Worm (Caenorhabditis elegans) whole organism, late embryonic: ENCODE data around the gene lars-1.

ENCODE experiments used
- K09A11.1 ChIP-seq: sonication (generic microtip); optimal IDR thresholded peaks from 2 replicates; lab custom pipeline; 2017; ENCODE audit warnings: antibody characterized with exemption, mild to moderate bottlenecking, missing genetic modification characterization, missing compliant biosample characterization; ENCODE audit not compliant: insufficient read depth
- T23F11.4 ChIP-seq: fragments of 200-800 bp; sonication (Bioruptor generic); optimal IDR thresholded peaks from 2 replicates; lab custom pipeline; 2018; ENCODE audit warnings: mild to moderate bottlenecking, missing genetic modification characterization, missing compliant biosample characterization
- Y22D7AL.16 ChIP-seq: sonication (generic microtip); optimal IDR thresholded peaks from 2 replicates; lab custom pipeline; 2016; ENCODE audit warnings: missing genetic modification characterization, missing compliant biosample characterization
- ama-1 ChIP-seq: fragments of 150-350 bp; optimal IDR thresholded peaks from 2 replicates; lab custom pipeline; 2014
- ceh-19 ChIP-seq: fragments of 200-800 bp; sonication (Bioruptor generic); optimal IDR thresholded peaks from 2 replicates; lab custom pipeline; 2018; ENCODE audit warnings: mild to moderate bottlenecking, missing genetic modification characterization, missing compliant biosample characterization
- ceh-2 ChIP-seq: sonication (generic microtip); optimal IDR thresholded peaks from 2 replicates; lab custom pipeline; 2016; ENCODE audit warnings: missing genotype, missing genetic modification characterization, missing compliant biosample characterization
- ceh-22 ChIP-seq: sonication (generic microtip); optimal IDR thresholded peaks from 2 replicates; lab custom pipeline; 2017; ENCODE audit warnings: missing biosample characterization, missing genetic modification characterization
- ceh-24 ChIP-seq: sonication (generic microtip); optimal IDR thresholded peaks from 2 replicates; lab custom pipeline; 2016; ENCODE audit warnings: mild to moderate bottlenecking, missing genetic modification characterization, missing compliant biosample characterization
- ceh-30 ChIP-seq: fragments of 150-350 bp; optimal IDR thresholded peaks from 2 replicates; lab custom pipeline; 2014; ENCODE audit warnings: missing biosample characterization, missing genetic modification characterization
- ceh-31 ChIP-seq: sonication (generic microtip); optimal IDR thresholded peaks from 2 replicates; lab custom pipeline; 2016; ENCODE audit warnings: missing genetic modification characterization, missing compliant biosample characterization
- ceh-45 ChIP-seq: fragments of 200-800 bp; sonication (Bioruptor generic); IDR thresholded peaks from 2 replicates; pipeline ENCODE4 v1.3.6; 2022; ENCODE audit warnings: missing genetic modification reagents, missing genetic modification characterization, missing compliant biosample characterization
- ceh-6 ChIP-seq: fragments of 200-800 bp; sonication (Bioruptor generic); optimal IDR thresholded peaks from 2 replicates; lab custom pipeline; 2018; ENCODE audit warnings: mild to moderate bottlenecking, missing genetic modification characterization, missing compliant biosample characterization
- che-1 ChIP-seq: sonication (generic microtip); optimal IDR thresholded peaks from 2 replicates; lab custom pipeline; 2016; ENCODE audit warnings: mild to moderate bottlenecking, missing genetic modification characterization, missing compliant biosample characterization
- dmd-4 ChIP-seq: sonication (generic microtip); optimal IDR thresholded peaks from 2 replicates; lab custom pipeline; 2016; ENCODE audit warnings: borderline replicate concordance, missing genetic modification characterization, missing compliant biosample characterization
- elt-4 ChIP-seq: sonication (generic microtip); optimal IDR thresholded peaks from 2 replicates; lab custom pipeline; 2016; ENCODE audit warnings: missing genetic modification characterization, missing compliant biosample characterization
- ets-4 ChIP-seq: sonication (generic microtip); optimal IDR thresholded peaks from 2 replicates; lab custom pipeline; 2016; ENCODE audit warnings: missing genetic modification characterization, missing compliant biosample characterization
- eyg-1 ChIP-seq: sonication (generic microtip); optimal IDR thresholded peaks from 2 replicates; lab custom pipeline; 2016; ENCODE audit warnings: missing genotype, missing genetic modification characterization, missing compliant biosample characterization
- fkh-6 ChIP-seq: sonication (generic microtip); optimal IDR thresholded peaks from 2 replicates; lab custom pipeline; 2016; ENCODE audit warnings: missing genetic modification characterization, missing compliant biosample characterization
- gmeb-2 ChIP-seq: sonication (generic microtip); optimal IDR thresholded peaks from 2 replicates; lab custom pipeline; 2016; ENCODE audit warnings: missing genetic modification characterization, inconsistent platforms, missing compliant biosample characterization
- hlh-13 ChIP-seq: fragments of 200-800 bp; sonication (Bioruptor generic); optimal IDR thresholded peaks from 2 replicates; lab custom pipeline; 2018; ENCODE audit warnings: mild to moderate bottlenecking, missing genetic modification characterization, missing compliant biosample characterization
- hlh-15 ChIP-seq: sonication (generic microtip); optimal IDR thresholded peaks from 2 replicates; lab custom pipeline; 2016; ENCODE audit warnings: missing genetic modification characterization, missing compliant biosample characterization
- lin-11 ChIP-seq: fragments of 200-800 bp; sonication (Bioruptor generic); optimal IDR thresholded peaks from 2 replicates; lab custom pipeline; 2018; ENCODE audit warnings: mild to moderate bottlenecking, missing genetic modification characterization, missing compliant biosample characterization
- npax-4 ChIP-seq: sonication (generic microtip); optimal IDR thresholded peaks from 2 replicates; lab custom pipeline; 2016; ENCODE audit warnings: missing genetic modification characterization, missing compliant biosample characterization
- pax-1 ChIP-seq: fragments of 150-350 bp; optimal IDR thresholded peaks from 2 replicates; lab custom pipeline; 2014; ENCODE audit warnings: missing biosample characterization, missing genetic modification characterization
- pha-4 ChIP-seq: fragments of 150-350 bp; optimal IDR thresholded peaks from 2 replicates; lab custom pipeline; 2018; ENCODE audit warnings: missing biosample characterization, missing genetic modification reagents, missing genetic modification characterization
- pqm-1 ChIP-seq: sonication (generic microtip); optimal IDR thresholded peaks from 2 replicates; lab custom pipeline; 2016; ENCODE audit warnings: missing genetic modification characterization, missing compliant biosample characterization
- pros-1 ChIP-seq: fragments of 150-350 bp; optimal IDR thresholded peaks from 2 replicates; lab custom pipeline; 2014; ENCODE audit warnings: missing biosample characterization, missing genetic modification reagents, missing genetic modification characterization
- ref-2 ChIP-seq: sonication (generic microtip); optimal IDR thresholded peaks from 2 replicates; lab custom pipeline; 2016; ENCODE audit warnings: missing genetic modification characterization, missing compliant biosample characterization
- rnt-1 ChIP-seq: sonication (generic microtip); optimal IDR thresholded peaks from 2 replicates; lab custom pipeline; 2016; ENCODE audit warnings: missing genetic modification characterization, missing compliant biosample characterization
- tbx-2 ChIP-seq: sonication (generic microtip); optimal IDR thresholded peaks from 2 replicates; lab custom pipeline; 2016; ENCODE audit warnings: missing genetic modification characterization, missing compliant biosample characterization
- ttx-3 ChIP-seq: sonication (generic microtip); optimal IDR thresholded peaks from 2 replicates; lab custom pipeline; 2016; ENCODE audit warnings: missing genetic modification reagents, missing genetic modification characterization, missing compliant biosample characterization
- unc-3 ChIP-seq, 2 experiments: fragments of 200-800 bp in 1 of 2; sonication (Bioruptor generic) in 1 of 2; sonication (generic microtip) in 1 of 2; conservative IDR thresholded peaks in 1 of 2; optimal IDR thresholded peaks in 1 of 2; 2 replicates each; pipeline versions ENCODE4 v1.3.6 to Lab custom; 2016 to 2022; ENCODE audit warnings: missing compliant biosample characterization in 2 of 2, missing genetic modification characterization in 2 of 2, missing genetic modification reagents in 1 of 2
- unc-42 ChIP-seq: sonication (generic microtip); optimal IDR thresholded peaks from 2 replicates; lab custom pipeline; 2016; ENCODE audit warnings: missing genotype, missing genetic modification characterization, missing compliant biosample characterization
- unc-55 ChIP-seq: sonication (generic microtip); optimal IDR thresholded peaks from 2 replicates; lab custom pipeline; 2017; ENCODE audit warnings: missing biosample characterization, missing genetic modification reagents, missing genetic modification characterization
- zip-5 ChIP-seq: sonication (generic microtip); optimal IDR thresholded peaks from 2 replicates; lab custom pipeline; 2016; ENCODE audit warnings: missing genetic modification characterization, missing compliant biosample characterization

The lars-1 gene

DNA sequence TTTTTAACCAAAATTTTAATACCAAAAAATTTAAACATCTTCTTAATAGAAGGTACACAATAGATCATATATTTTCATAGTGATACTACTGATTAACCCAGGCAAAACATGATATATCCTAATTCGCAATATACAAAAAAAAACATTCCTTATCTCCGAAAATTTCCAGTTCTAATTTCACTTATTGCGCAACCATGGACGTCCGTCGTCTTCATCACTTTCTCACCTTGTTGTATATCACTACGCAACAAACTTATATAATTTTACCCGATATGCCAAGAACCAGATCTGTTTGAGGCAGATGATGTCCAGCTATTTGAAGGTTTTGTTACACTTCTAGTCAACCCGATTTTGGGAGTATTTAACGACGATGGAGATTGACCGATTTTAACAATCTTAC lies 1.2 kb upstream of the lars-1 start, which contains the start of gene R74.2:
TSS of gene R74.2 (plus strand) at position 316 of the 400 bp plus-strand sequence.
- no peak for TF ChIP-seq ama-1
- no peak for TF ChIP-seq pha-4 (tag; lab: Kevin White, UChicago)
- no peak for TF ChIP-seq eyg-1
- no peak for TF ChIP-seq ceh-6 (GFP tag; lab: Kevin White, UChicago)
- no peak for TF ChIP-seq zip-5 (tag; lab: Kevin White, UChicago)
- TF ChIP-seq ceh-22 (tag; lab: Kevin White, UChicago) = no peak
- no peak for TF ChIP-seq tbx-2 (tag; lab: Kevin White, UChicago)
- TF ChIP-seq ceh-19 (GFP tag; lab: Kevin White, UChicago) = no peak
- no peak for TF ChIP-seq pqm-1
- TF ChIP-seq pros-1 = no peak
- no peak for TF ChIP-seq T23F11.4
- TF ChIP-seq ceh-24 = no peak
- TF ChIP-seq ceh-2 (tag; lab: Kevin White, UChicago) = no peak
- TF ChIP-seq unc-42 = no peak
- no peak for TF ChIP-seq unc-55
- TF ChIP-seq elt-4 (tag; lab: Kevin White, UChicago) = no peak

- TF ChIP-seq hlh-15 (tag; lab: Kevin White, UChicago) (no peak), pha-4 (tag; lab: Kevin White, UChicago) (no peak), che-1 (no peak), elt-4 (tag; lab: Kevin White, UChicago) (no peak), pax-1 (tag; lab: Kevin White, UChicago) (no peak), Y22D7AL.16 (no peak), ceh-30 (tag; lab: Kevin White, UChicago) (no peak), hlh-13 (no peak), ceh-45 (GFP tag; lab: Robert Waterston, UW) (no peak), fkh-6 (tag; lab: Kevin White, UChicago) (no peak), ceh-19 (GFP tag; lab: Kevin White, UChicago) (no peak), ceh-31 (tag; lab: Kevin White, UChicago) (no peak), pqm-1 (no peak)
- TF ChIP-seq, all 69 proteins: peak for 0
Measured at ce11 chrIII:4181338-4181737, 5.3 kb downstream of the lars-1 start, which contains the start of gene C16C10.1. Gene C16C10.1, minus strand, starts transcription at chrIII:4181438.

- TF ChIP-seq lin-11 = no peak
- TF ChIP-seq, all 69 proteins: peak for 0
Measured at ce11 chrIII:4178564-4178963, 8.0 kb downstream of the lars-1 start, which contains the start of gene C16C10.2. Gene C16C10.2, minus strand, starts transcription at chrIII:4178664.

DNA sequence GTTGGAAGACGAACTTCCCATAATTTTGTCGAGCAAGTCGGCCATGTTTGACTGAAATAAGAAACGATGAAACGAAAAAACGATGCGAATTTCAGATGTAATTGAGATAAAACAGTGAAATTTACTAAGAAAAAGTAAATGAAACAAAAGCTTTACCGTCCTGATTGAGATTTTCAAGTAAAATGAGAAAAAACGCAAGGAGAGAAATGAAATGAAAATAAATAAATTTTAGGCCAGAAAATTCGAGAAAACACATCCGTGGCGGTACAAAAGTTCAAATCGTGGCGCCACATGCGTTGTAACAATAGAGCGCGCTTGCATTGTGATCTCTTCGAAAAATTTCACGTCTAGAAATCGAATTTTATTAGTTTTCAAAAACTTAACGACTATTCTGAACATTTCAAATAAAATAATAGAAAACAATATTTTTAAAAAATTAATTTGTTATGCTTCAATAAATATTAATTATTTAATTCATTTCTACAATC lies 10.4 kb downstream of the lars-1 start, which contains the start of the genes hrde-1 and C16C10.13:
TSS of gene hrde-1 (minus strand) at position 51 of the 488 bp plus-strand sequence.
TSS of gene C16C10.13 (plus strand) at position 332 of the 488 bp plus-strand sequence.
- TF ChIP-seq Y22D7AL.16 (no peak), tbx-2 (tag; lab: Kevin White, UChicago) (no peak), dmd-4 (tag; lab: Kevin White, UChicago) (no peak), che-1 (no peak), ceh-45 (GFP tag; lab: Robert Waterston, UW) (no peak), ets-4 (no peak), rnt-1 (tag; lab: Kevin White, UChicago) (no peak), ref-2 (tag; lab: Kevin White, UChicago) (no peak), zip-5 (tag; lab: Kevin White, UChicago) (no peak), gmeb-2 (tag; lab: Kevin White, UChicago) (no peak), hlh-15 (tag; lab: Kevin White, UChicago) (no peak), npax-4 (no peak), eyg-1 (no peak), unc-3 (GFP tag; conservative IDR thresholded peaks at IDR 0.05; lab: Robert Waterston, UW) (no peak), unc-3 (tag; optimal IDR thresholded peaks at IDR 0.05; lab: Kevin White, UChicago) (no peak), K09A11.1 (tag; lab: Kevin White, UChicago) (no peak), pqm-1 (no peak)

ce11 chrIII:4175489-4175888 lies 11.1 kb downstream of the lars-1 start:
- TF ChIP-seq ttx-3 (tag; lab: Kevin White, UChicago) (no peak), rnt-1 (tag; lab: Kevin White, UChicago) (no peak), hlh-13 (no peak), unc-3 (GFP tag; conservative IDR thresholded peaks at IDR 0.05; lab: Robert Waterston, UW) (no peak), unc-3 (tag; optimal IDR thresholded peaks at IDR 0.05; lab: Kevin White, UChicago) (no peak)
